Fruit fly (Drosophila melanogaster): ENCODE results near the gene Naglu.

Naglu gene

DNA sequence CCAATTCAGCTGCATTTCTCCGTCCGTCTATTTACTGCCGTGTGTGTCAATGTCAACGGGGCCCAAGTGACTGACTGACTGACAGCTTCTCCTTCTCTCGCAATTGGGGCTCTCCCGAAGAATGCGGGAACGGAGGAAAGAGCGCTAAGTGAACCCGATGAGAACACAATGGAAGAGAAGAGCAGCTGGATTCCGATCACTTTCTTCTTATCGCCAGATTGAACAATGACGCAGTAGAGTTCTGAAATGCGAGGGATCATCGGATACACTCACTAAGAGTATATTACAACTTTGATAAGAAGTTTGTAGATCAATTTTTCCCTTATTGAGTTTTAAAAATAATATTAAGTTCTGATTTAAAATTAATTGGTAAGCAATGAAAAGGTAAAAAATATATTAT lies at the start of gene Naglu:
Gene Naglu (minus strand): TSS at position 339 of the 400 bp plus-strand sequence.
- TF ChIP-seq CG17801 (GFP tag; optimal IDR thresholded peaks at IDR 0.05; ENCODE audit: partially characterized antibody): no peak

DNA sequence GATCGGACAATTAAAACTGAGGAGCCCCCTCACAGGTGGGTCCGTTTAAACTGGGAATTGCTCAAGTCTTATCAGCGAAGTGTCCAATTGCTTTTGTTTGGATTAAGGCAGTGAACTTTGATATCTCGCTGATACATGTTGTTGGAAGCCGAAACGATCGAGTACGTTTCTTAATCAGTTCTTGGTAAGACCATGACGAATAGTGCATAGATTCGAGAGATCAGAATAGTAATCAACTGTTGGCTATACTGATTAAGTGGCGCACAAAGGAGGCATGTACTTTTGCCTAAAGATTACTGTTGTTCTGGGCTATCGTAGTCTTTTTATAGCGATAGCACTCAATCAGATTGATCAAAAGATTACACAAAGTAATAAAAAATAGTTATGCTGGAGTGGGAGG lies 39.8 kb upstream of the Naglu start:
- TF ChIP-seq CG17801 (GFP tag; optimal IDR thresholded peaks at IDR 0.05; ENCODE audit: partially characterized antibody): no peak

DNA sequence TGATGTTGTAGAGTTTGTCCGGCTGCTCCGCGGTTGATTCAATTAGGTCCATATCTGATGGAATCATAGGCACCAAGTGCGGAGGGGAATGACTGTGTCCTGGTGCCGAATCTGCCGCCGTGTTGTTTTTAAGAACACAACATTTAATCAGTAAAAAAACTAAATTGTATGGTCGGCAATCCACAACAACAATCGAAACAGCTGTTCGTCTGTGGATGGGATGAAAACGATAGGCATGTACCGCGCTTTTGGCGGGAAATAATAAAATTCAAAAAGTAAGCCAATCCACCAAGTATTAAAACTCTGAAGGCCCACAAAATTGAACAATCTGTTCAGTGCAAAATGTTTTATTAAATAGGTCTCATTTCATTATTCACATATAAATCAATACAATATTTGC lies 37.7 kb upstream of the Naglu start, which contains the start of gene Aasdh:
Gene Aasdh (minus strand): TSS at position 219 of the 400 bp plus-strand sequence.
- no peak for TF ChIP-seq CG17801 (GFP tag; optimal IDR thresholded peaks at IDR 0.05; ENCODE audit: partially characterized antibody)

DNA sequence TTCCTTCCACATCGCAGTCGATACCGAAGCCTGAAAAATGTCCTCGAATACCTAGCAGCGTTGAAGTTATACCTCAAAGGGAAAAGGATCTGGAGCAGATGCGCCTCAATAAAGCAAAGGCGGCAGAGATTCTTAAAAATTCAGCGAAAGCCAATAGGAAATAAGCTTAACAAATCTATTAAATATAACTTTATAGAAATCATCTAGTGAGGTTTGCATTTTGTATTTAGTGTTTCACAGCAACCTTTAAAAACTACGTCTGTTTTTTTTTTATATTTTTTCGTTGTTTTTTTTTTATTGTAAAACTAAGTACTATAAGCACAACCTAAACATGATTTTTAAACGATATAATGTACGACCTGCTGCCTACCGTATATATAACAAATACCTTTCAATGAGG lies 30.5 kb upstream of the Naglu start, which contains the start of gene CG31897:
Gene CG31897 (plus strand): TSS at position 301 of the 400 bp plus-strand sequence.
- no peak for TF ChIP-seq CG17801 (GFP tag; optimal IDR thresholded peaks at IDR 0.05; ENCODE audit: partially characterized antibody)

DNA sequence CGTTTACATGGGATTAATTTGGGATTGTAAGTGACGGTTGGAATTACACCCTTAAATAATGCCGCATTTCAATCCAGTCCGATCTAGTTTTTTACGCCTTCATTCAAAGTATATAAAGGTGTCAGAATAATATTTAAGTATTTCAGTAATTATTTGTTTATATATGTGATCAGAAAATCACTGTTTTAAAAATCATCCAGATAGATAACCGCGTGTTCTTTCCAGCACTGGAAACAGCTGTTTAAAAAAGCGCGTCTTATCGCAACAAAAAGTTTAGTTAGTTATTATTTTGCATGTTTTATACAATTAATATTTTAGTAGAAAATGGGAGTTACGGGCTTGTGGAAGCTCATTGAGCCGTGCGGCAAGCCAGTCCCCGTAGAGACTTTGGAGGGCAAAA lies 26.4 kb upstream of the Naglu start, which contains the start of gene mus201:
Gene mus201 (plus strand): TSS at position 118 of the 400 bp plus-strand sequence.
- TF ChIP-seq CG17801 (GFP tag; optimal IDR thresholded peaks at IDR 0.05; ENCODE audit: partially characterized antibody): no peak

DNA sequence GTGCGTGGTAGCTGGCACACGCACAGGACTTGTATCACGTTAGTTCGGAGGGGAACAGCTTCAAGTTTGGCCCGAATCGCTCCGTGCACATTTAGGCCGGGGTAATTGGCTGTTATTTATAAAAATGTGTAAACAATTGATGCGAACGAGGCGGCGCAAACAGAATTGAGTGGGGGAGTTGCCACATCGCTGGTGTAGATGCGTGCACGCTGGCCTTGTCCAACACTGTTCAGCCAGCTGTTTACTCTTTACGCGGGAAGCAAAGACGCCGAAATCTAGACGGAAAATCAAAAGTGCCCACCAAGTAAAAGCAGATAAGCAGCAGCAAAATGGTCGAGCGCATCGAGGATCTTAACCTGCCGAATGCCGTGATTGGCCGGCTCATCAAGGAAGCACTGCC lies 25.5 kb upstream of the Naglu start, which contains the start of the genes D12 and Chrac-14:
Gene D12 (minus strand): TSS at position 190 of the 400 bp plus-strand sequence.
Gene Chrac-14 (plus strand): TSS at position 230 of the 400 bp plus-strand sequence.
- TF ChIP-seq CG17801 (GFP tag; optimal IDR thresholded peaks at IDR 0.05; ENCODE audit: partially characterized antibody): no peak

DNA sequence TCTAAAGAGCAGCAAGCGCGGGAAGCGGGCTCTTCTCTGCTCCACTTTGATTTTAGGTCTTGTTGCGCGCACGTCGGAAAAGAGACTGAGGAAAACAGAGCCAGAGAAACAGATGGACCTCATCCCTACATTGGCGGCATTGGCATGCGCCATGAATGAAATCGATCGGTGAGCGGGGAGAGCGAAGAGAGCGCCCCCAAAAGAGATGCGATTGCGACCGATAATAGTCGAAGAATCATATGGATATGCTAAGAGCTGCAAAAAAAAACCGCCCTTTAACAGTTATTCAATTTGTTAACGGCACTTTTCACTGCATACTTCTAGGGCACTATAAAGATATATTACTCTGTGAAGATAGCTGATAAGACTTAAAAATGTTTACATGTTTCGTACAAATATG lies 21.8 kb upstream of the Naglu start, which contains the start of gene grk:
Gene grk (minus strand): TSS at position 87 of the 400 bp plus-strand sequence.
- TF ChIP-seq CG17801 (GFP tag; optimal IDR thresholded peaks at IDR 0.05; ENCODE audit: partially characterized antibody): no peak

DNA sequence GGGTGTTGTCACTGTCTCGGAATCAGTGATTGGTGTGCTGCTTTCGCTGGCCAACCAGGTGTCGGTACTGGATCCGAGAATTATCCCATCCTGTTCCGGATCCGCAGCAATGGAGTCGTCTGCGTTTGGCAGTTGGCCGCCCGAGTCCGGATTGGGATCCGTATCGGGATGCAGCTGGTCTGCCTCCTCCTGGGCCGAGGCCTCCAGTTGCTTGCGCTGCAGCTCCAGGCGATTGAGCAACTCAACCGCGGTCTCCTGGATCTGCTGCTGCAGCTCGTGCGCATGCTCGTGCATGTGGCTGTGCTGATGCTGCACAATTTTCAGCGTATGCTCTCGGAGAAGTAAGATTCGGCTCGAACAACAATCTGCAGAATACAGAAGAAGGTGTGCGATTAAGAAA lies 20.5 kb upstream of the Naglu start:
- no peak for TF ChIP-seq CG17801 (GFP tag; optimal IDR thresholded peaks at IDR 0.05; ENCODE audit: partially characterized antibody)

DNA sequence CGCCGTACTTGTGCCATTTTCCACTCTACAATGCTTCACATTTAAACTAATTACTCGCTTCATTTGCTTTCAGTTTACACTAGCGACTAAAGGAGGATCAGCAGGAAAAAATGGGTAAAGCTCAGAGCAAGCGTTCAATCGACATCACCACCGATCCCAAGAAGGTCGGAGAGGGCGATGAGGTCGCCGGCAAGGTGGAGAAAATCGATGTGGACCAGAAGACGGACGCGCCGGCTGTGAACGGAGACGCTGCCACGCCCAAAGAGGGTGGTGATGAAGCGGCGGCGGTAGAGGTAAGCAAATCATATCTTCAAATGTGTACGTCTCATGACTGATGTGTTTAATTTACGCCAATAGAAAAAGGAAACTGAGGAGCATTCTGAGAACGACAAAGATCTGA lies 15.1 kb upstream of the Naglu start:
- no peak for TF ChIP-seq CG17801 (GFP tag; optimal IDR thresholded peaks at IDR 0.05; ENCODE audit: partially characterized antibody)

DNA sequence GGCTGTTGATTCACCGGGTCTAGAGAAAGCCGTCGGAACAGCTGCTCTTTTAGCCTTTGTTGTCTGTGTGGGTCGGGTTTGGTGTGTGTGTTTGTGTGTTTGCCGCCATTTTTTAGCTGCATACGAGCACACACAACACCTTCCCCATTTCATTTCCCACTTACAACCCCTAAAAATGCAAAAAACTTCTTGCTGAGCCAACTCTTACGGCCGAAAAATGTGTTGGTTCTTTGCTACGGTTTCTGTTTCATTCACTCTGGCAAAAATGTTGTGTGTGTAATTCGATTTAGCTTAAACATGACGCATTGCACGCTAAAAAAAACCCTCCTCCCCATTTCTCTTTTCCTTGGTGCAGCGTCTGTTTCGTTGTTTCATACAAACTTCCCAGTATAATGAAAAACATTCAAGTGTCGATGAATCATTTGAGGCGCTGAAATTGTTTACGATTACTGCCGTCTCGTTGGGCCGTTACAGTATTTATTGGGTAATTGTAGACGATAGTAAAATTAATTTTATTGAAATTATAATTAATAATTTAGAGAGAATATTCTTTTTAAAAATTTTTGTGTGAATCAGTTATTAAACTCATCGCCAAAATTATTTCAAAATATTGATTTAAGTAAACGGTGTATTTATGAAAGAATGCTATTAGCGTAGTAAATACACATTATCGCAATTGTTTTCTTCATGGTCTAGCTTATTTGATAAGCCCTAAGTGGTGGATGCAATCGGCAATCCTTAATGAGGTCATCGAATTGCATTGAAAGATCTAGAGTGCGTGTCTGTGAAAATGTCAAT lies 14.5 kb upstream of the Naglu start:
- no peak for TF ChIP-seq CG17801 (GFP tag; optimal IDR thresholded peaks at IDR 0.05; ENCODE audit: partially characterized antibody)

DNA sequence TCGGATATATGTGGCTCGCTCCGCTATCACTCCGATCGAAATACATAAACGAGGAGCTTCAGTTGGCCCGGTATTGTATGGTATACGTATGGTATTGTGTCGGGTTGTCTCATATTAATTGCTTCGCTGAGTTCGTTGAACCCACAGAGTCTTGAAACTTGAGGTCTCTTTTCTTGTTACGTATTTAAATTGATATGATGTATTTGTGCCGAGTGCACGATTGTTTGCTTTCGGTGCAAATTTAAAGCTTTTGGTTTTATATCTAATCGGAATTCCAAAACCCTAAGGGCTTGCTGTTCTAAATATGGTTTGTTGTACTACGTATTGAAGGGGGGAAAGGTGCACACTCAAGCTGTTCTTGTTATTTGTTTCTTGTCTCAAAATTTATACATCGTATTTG lies 13.5 kb upstream of the Naglu start:
- TF ChIP-seq CG17801 (GFP tag; optimal IDR thresholded peaks at IDR 0.05; ENCODE audit: partially characterized antibody): no peak

DNA sequence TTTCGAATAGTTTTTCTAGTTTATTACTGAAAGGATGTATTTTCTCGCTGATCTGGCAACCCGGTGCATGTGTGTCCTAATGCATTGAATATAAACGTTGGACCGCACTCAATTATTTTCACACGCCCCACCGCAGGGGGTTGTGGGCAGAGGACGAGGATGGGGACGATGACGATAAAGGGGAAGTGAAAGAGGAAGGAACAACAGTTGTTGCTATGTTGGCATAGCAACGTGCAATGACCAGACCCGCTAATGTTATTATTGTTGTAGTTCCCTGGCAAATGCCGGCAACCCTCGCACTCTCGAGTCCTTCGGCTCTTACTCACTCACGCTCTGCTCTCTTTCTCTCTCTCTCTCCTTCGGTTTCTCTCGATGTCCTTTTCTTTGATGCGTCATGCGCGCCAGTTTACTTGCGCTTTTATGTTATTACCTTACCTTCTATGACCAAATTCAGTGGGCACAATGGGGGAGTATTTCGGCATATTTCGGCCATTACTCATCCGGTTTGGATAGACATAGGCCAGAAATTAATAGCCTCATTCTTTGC lies 13.1 kb upstream of the Naglu start:
- no peak for TF ChIP-seq CG17801 (GFP tag; optimal IDR thresholded peaks at IDR 0.05; ENCODE audit: partially characterized antibody)

DNA sequence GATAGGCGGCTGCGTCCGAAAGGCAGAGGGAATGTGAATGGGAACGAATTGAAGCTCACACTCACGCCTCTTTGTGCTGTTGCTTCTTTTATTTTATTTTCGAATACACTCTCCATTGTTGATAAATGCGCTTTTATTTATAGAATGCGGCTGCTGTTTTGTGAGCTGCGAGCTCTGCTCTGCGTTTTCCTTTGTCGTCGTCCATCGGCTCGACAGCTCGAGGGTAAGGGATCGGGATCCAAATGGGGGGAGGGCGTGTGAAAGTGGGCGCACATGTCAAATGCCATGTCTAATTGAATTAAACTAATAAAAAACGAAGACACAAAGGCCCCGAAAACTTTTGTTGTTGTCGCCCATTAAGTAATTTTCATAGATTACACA lies 12.4 kb upstream of the Naglu start:
- TF ChIP-seq CG17801 (GFP tag; optimal IDR thresholded peaks at IDR 0.05; ENCODE audit: partially characterized antibody): no peak

DNA sequence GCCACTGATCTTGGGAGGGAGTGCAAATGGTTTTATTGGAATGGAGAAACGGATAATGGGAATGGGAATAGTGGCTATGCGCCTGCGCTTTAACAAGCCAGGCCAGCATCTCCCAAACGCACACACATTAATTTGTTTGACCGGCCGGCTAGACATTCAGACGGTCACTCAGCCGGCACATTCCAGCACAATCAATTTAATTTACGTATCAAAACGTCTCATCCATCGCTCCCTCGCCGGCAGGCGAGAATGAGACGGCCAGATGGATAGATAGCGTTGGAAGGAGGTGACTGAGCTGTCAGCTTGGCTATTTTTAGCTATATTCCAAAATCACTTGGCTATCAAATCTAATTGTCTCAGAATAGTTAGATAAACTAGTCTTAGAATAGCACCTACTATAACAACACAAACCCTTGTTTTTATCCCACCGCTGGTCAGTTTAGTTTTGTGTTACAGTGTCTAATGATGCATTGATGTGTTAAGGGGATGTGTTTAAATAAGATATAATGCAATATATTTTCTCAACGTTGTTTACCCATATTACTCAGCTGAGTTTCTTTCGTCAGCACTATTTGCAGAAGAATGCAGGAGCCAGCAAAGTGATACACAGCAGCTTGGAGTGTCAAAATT lies 11.9 kb upstream of the Naglu start:
- no peak for TF ChIP-seq CG17801 (GFP tag; optimal IDR thresholded peaks at IDR 0.05; ENCODE audit: partially characterized antibody)

DNA sequence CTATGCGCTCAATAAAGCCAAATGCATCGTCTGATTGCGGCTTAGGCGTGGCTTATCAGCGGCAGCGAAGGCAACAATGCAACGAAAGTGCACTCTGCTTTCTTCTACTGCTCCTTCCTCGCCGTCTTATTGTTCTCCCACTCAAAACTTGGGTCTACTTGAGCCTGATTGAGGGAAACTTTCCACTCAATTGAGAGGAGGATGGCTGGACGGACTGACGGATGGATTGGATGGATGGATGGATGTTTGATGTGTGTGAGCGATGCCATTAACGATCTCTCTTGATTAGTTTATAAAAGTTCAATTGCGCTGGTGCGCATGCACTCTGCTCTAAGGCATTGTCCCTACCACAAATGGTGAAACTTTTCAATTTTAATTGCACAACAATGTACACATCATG lies 11.4 kb upstream of the Naglu start:
- TF ChIP-seq CG17801 (GFP tag; optimal IDR thresholded peaks at IDR 0.05; ENCODE audit: partially characterized antibody): no peak

DNA sequence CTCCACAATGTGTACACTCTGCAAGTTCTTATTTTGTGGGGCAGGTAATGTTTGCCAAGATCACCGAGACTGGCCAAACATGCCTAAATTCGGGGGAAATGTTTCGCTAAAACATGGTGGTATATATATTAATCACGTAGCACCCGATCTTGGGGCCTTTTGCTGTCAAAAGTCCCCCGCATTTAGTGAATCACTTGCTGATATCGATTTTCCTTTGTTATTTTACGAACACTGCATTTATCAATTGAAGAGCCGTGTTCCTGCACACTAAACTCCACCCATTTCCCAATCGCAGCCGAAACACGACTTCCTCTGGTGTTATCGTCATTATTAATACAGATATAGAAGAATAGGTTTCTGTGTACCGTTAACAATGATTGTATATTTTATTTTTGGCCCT lies 10.0 kb upstream of the Naglu start:
- no peak for TF ChIP-seq CG17801 (GFP tag; optimal IDR thresholded peaks at IDR 0.05; ENCODE audit: partially characterized antibody)
